Worm (Caenorhabditis elegans): ENCODE measurements around the gene sad-1.

ce11 chrX:13481704-13482103 lies 18.8 kb downstream of the sad-1 start, which contains the start of gene srd-50:
- no peak for TF ChIP-seq pes-1 (GFP tag; IDR thresholded peaks at IDR 0.05)
- no peak for TF ChIP-seq hmbx-1 (tag; optimal IDR thresholded peaks at IDR 0.05)
- no peak for TF ChIP-seq ama-1 (optimal IDR thresholded peaks at IDR 0.05)
